Fruit fly (Drosophila melanogaster) whole organism, larva: Measurements from ENCODE around the gene CG43245.

Experiments used
- noc ChIP-seq: fragments of 200-800 bp; sonication (Bioruptor generic); optimal IDR thresholded peaks from 3 replicates; lab custom pipeline; 2019; ENCODE audit warnings: missing biosample characterization, mild to moderate bottlenecking, missing genetic modification characterization, moderate library complexity

CG43245 gene

dm6 chr3L:10816703-10817531 lies 45.2 kb downstream of the CG43245 start:
- TF ChIP-seq noc (tag; lab: Kevin White, UChicago), result no peak

DNA sequence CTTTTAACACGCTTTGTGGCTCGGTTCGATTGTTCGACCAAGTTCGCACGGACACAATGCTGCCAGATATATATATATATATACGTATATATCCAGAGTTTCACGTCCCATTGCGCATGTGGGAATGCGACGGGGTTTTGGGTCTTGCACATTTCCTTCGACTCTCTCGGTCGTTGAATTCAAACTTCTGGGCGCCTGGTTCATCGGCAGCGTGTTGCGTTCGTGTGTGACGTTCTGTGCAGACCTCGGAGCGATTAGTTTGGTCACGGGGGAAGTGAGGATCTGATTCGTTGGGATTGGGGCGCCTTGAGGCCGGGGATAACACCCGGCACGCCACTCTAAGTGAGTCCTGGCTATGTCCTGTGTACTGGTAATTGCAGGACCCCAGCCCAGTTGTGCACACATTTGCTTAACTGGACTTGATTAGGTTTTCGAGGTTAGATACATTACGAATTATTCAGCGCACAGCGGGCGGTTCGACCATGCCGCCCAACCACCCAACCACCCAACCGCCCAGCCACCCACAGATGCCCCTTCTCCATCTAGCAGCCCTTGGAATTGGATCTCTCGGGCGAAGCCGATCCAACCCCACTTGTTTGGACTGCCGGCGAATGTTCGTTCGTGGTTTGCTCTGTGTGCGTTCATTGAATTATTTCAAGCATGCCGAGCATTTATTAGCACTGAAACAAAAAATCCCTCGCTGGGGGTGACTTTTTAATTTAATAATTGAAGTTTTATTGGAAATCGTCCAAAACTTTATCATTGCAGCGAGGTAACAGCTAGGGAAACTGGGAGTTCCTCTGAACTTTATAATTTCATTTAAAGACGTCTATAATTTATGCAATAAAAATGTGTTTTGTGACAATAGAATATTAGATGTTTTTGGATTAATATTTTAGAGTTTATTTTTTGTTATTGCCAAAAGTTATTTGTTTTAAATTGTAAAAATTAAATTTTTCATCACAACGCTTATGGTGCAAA lies 46.2 kb downstream of the CG43245 start:
- no peak for TF ChIP-seq noc (tag; lab: Kevin White, UChicago)

dm6 chr3L:10821468-10821867 lies 49.7 kb downstream of the CG43245 start:
- TF ChIP-seq noc (tag; lab: Kevin White, UChicago), result no peak

DNA sequence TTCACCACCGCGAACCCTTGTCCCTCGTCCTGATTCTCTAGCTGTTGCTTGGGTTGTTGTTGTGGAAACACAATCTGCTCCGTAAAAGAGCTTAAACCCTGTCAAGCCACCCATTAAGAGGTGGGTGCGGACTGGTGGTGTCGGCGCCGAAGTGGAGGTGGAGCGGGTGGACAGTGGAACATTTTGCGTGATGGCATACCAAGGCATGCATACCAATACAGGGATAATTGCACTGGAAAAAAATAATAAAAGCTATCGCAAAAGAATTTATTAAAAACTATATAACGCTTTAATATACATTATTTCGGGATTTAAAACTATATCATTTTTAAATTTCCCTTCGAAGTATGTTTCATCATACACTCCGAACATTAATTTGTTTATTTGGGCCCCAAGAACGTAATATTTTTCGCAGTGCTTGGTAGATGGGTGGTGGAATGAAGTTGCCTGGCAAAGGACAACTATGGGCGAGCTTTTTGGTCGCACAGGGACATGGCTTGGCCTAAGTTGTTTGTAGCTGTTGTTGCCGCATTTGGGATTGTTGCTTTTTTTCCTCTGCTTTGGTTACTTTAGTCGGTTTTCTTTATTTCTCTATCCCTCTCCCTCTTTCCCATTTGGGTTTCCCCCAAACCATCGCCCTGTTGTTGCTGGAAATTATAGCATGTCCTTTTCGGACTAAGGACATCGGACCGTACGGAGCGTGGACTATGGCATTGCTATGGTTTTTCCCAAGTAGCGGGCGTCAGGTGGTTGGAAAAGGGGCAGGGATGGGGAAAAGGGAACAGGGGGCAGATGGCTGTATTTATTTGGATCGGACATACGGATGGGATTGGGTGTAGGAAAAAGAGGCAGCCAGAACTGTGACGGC lies 50.9 kb downstream of the CG43245 start:
- no peak for TF ChIP-seq noc (tag; lab: Kevin White, UChicago)
